Fruit fly (Drosophila melanogaster) whole organism, embryonic: ENCODE data around the gene AP-1mu.
A peak's percentile ranks its signal among the peaks of the same experiment; 100 is the strongest.

Experiments
- Adf1 ChIP-seq: fragments of 200-800 bp; sonication (Bioruptor generic); IDR thresholded peaks from 2 replicates; pipeline ENCODE4 v1.3.6; 2022; ENCODE audit warnings: missing biosample characterization, missing genetic modification characterization
- CG1024 ChIP-seq: fragments of 200-800 bp; sonication (Bioruptor generic); IDR thresholded peaks from 2 replicates; pipeline ENCODE4 v1.3.6; 2022; ENCODE audit warnings: missing biosample characterization, missing genetic modification characterization
- CG10321 ChIP-seq: fragments of 200-800 bp; sonication (Bioruptor generic); IDR thresholded peaks from 2 replicates; pipeline ENCODE4 v1.3.6; 2022; ENCODE audit warnings: missing biosample characterization, missing genetic modification characterization
- CG11560 ChIP-seq: fragments of 200-800 bp; sonication (Bioruptor generic); IDR thresholded peaks from 3 replicates; pipeline ENCODE4 v1.3.6; 2022; ENCODE audit warnings: missing biosample characterization, missing genetic modification characterization
- CG12155 ChIP-seq: fragments of 200-800 bp; sonication (Bioruptor generic); optimal IDR thresholded peaks from 3 replicates; lab custom pipeline; 2016; ENCODE audit warnings: missing biosample characterization, missing genetic modification characterization
- CG17385 ChIP-seq: fragments of 200-800 bp; sonication (Bioruptor generic); optimal IDR thresholded peaks from 3 replicates; lab custom pipeline; 2018; ENCODE audit warnings: missing biosample characterization, mild to moderate bottlenecking, missing genetic modification characterization
- CG33213 ChIP-seq: fragments of 200-800 bp; sonication (Bioruptor generic); optimal IDR thresholded peaks from 3 replicates; lab custom pipeline; 2016; ENCODE audit warnings: missing biosample characterization, missing genetic modification characterization
- CG4820 ChIP-seq: fragments of 200-800 bp; sonication (Bioruptor generic); optimal IDR thresholded peaks from 3 replicates; lab custom pipeline; 2016; ENCODE audit warnings: missing biosample characterization, missing genetic modification characterization
- CG7963 ChIP-seq: fragments of 200-800 bp; sonication (Bioruptor generic); IDR thresholded peaks from 3 replicates; pipeline ENCODE4 v1.3.6; 2022; ENCODE audit warnings: missing biosample characterization, missing genetic modification characterization; ENCODE audit not compliant: partially characterized antibody
- CHES-1-like ChIP-seq: fragments of 200-800 bp; sonication (Bioruptor generic); optimal IDR thresholded peaks from 2 replicates; lab custom pipeline; 2016; ENCODE audit warnings: missing biosample characterization, missing genetic modification characterization
- Dll ChIP-seq: fragments of 200-800 bp; sonication (Bioruptor generic); IDR thresholded peaks from 4 replicates; pipeline ENCODE4 v1.3.6; 2022; ENCODE audit warnings: missing biosample characterization, missing genetic modification characterization; ENCODE audit not compliant: partially characterized antibody
- Doc3 ChIP-seq: fragments of 200-800 bp; sonication (Bioruptor generic); IDR thresholded peaks from 3 replicates; pipeline ENCODE4 v1.3.6; 2022; ENCODE audit warnings: missing biosample characterization, missing genetic modification characterization; ENCODE audit not compliant: partially characterized antibody
- HLHmδ ChIP-seq: fragments of 200-800 bp; sonication (Bioruptor generic); optimal IDR thresholded peaks from 2 replicates; lab custom pipeline; 2018; ENCODE audit warnings: missing biosample characterization, mild to moderate bottlenecking, missing genetic modification characterization, moderate library complexity
- HmgD ChIP-seq: fragments of 200-800 bp; sonication (Bioruptor generic); optimal IDR thresholded peaks from 3 replicates; lab custom pipeline; 2016; ENCODE audit warnings: missing biosample characterization, missing genetic modification characterization
- Hmx ChIP-seq: fragments of 200-800 bp; sonication (Bioruptor generic); optimal IDR thresholded peaks from 2 replicates; lab custom pipeline; 2016; ENCODE audit warnings: missing biosample characterization, missing genetic modification characterization
- Hr78 ChIP-seq, 2 experiments: fragments of 200-800 bp in 1 of 2; fragments of >200 bp in 1 of 2; sonication (Bioruptor generic) in 1 of 2; optimal IDR thresholded peaks; 2 replicates each; lab custom pipeline; 2017 to 2019; ENCODE audit warnings: missing biosample characterization in 2 of 2, missing genetic modification characterization in 2 of 2, mild to moderate bottlenecking in 1 of 2, moderate library complexity in 1 of 2
- NFAT ChIP-seq: fragments of 200-800 bp; sonication (Bioruptor generic); IDR thresholded peaks from 2 replicates; pipeline ENCODE4 v1.3.6; 2022; ENCODE audit warnings: missing biosample characterization, missing genetic modification characterization
- NfI ChIP-seq: fragments of 200-800 bp; sonication (Bioruptor generic); optimal IDR thresholded peaks from 3 replicates; lab custom pipeline; 2018; ENCODE audit warnings: missing biosample characterization, mild to moderate bottlenecking, missing genetic modification characterization, moderate library complexity
- PHDP ChIP-seq: fragments of 200-800 bp; sonication (Bioruptor generic); optimal IDR thresholded peaks from 3 replicates; lab custom pipeline; 2018; ENCODE audit warnings: missing biosample characterization, mild to moderate bottlenecking, missing genetic modification characterization, moderate library complexity
- Poxn ChIP-seq: fragments of 200-800 bp; sonication (Bioruptor generic); IDR thresholded peaks from 2 replicates; pipeline ENCODE4 v1.3.6; 2022; ENCODE audit warnings: missing biosample characterization, missing genetic modification characterization
- Sin3A ChIP-seq: fragments of >200 bp; optimal IDR thresholded peaks from 2 replicates; lab custom pipeline; 2018
- Six4 ChIP-seq: fragments of 200-800 bp; sonication (Bioruptor generic); optimal IDR thresholded peaks from 2 replicates; lab custom pipeline; 2016; ENCODE audit warnings: missing biosample characterization, missing genetic modification characterization
- Stat92E ChIP-seq, 3 experiments: fragments of >200 bp in 2 of 3; fragments of 200-800 bp in 1 of 3; sonication (Bioruptor generic) in 1 of 3; optimal IDR thresholded peaks; 2 replicates each; lab custom pipeline; 2017 to 2019; ENCODE audit warnings: missing biosample characterization in 3 of 3, missing genetic modification characterization in 3 of 3, mild to moderate bottlenecking in 1 of 3, moderate library complexity in 1 of 3
- crol ChIP-seq: fragments of 200-800 bp; sonication (Bioruptor generic); IDR thresholded peaks from 2 replicates; pipeline ENCODE4 v1.3.6; 2022; ENCODE audit warnings: missing biosample characterization, missing genetic modification characterization
- ems ChIP-seq: fragments of 200-800 bp; sonication (Bioruptor generic); optimal IDR thresholded peaks from 3 replicates; lab custom pipeline; 2016; ENCODE audit warnings: missing biosample characterization, missing genetic modification characterization
- fd3F ChIP-seq: fragments of 200-800 bp; sonication (Bioruptor generic); optimal IDR thresholded peaks from 2 replicates; lab custom pipeline; 2018; ENCODE audit warnings: missing biosample characterization, mild to moderate bottlenecking, missing genetic modification characterization, moderate library complexity
- maf-S ChIP-seq: fragments of 200-800 bp; sonication (Bioruptor generic); optimal IDR thresholded peaks from 2 replicates; lab custom pipeline; 2016; ENCODE audit warnings: missing biosample characterization, missing genetic modification characterization
- otp ChIP-seq: fragments of 200-800 bp; sonication (Bioruptor generic); IDR thresholded peaks from 3 replicates; pipeline ENCODE4, ENCODE4 v1.3.6; 2022; ENCODE audit warnings: missing biosample characterization, missing genetic modification characterization
- pan ChIP-seq, 4 experiments: fragments of >200 bp in 3 of 4; fragments of 200-800 bp in 1 of 4; sonication (Bioruptor generic) in 1 of 4; optimal IDR thresholded peaks in 3 of 4; IDR thresholded peaks in 1 of 4; 2 replicates each; pipeline versions ENCODE4 v1.3.6 to Lab custom; 2017 to 2022; ENCODE audit warnings: missing biosample characterization in 2 of 4, missing genetic modification characterization in 2 of 4, mixed read lengths in 1 of 4
- prd ChIP-seq, 3 experiments: fragments of >200 bp in 2 of 3; fragments of 200-800 bp in 1 of 3; sonication (Bioruptor generic) in 1 of 3; optimal IDR thresholded peaks in 2 of 3; IDR thresholded peaks in 1 of 3; 2 replicates in 2 of 3; 3 replicates in 1 of 3; pipeline versions ENCODE4 v1.3.6 to Lab custom; 2017 to 2022; ENCODE audit warnings: missing biosample characterization in 1 of 3, missing genetic modification characterization in 1 of 3
- ro ChIP-seq: fragments of 200-800 bp; sonication (Bioruptor generic); IDR thresholded peaks from 2 replicates; pipeline ENCODE4 v1.3.6; 2022; ENCODE audit warnings: missing biosample characterization, missing genetic modification characterization
- scrt ChIP-seq: fragments of 200-800 bp; sonication (Bioruptor generic); optimal IDR thresholded peaks from 2 replicates; lab custom pipeline; 2018; ENCODE audit warnings: missing biosample characterization, mild to moderate bottlenecking, missing genetic modification characterization, moderate library complexity
- sd ChIP-seq: fragments of 200-800 bp; sonication (Bioruptor generic); optimal IDR thresholded peaks from 3 replicates; lab custom pipeline; 2018; ENCODE audit warnings: missing biosample characterization, mild to moderate bottlenecking, missing genetic modification characterization, moderate library complexity
- sisA ChIP-seq: fragments of 200-800 bp; sonication (Bioruptor generic); IDR thresholded peaks from 2 replicates; pipeline ENCODE4 v1.3.6; 2022; ENCODE audit warnings: missing biosample characterization, missing genetic modification characterization
- slp2 ChIP-seq: fragments of 200-800 bp; sonication (Bioruptor generic); optimal IDR thresholded peaks from 2 replicates; lab custom pipeline; 2016; ENCODE audit warnings: missing biosample characterization, missing genetic modification characterization
- sna ChIP-seq: fragments of 200-800 bp; sonication (Bioruptor generic); IDR thresholded peaks from 2 replicates; pipeline ENCODE4 v1.3.6; 2022; ENCODE audit warnings: missing biosample characterization, missing genetic modification characterization; ENCODE audit not compliant: partially characterized antibody
- stwl ChIP-seq: fragments of 200-800 bp; sonication (Bioruptor generic); optimal IDR thresholded peaks from 3 replicates; lab custom pipeline; 2018; ENCODE audit warnings: missing biosample characterization, mild to moderate bottlenecking, missing genetic modification characterization, moderate library complexity
- tap ChIP-seq: fragments of 200-800 bp; optimal IDR thresholded peaks from 3 replicates; lab custom pipeline; 2019; ENCODE audit warnings: missing biosample characterization, mild to moderate bottlenecking, missing genetic modification characterization, moderate library complexity
- trem ChIP-seq: fragments of 200-800 bp; optimal IDR thresholded peaks from 3 replicates; lab custom pipeline; 2019; ENCODE audit warnings: missing biosample characterization, mild to moderate bottlenecking, missing genetic modification characterization, moderate library complexity
- tup ChIP-seq: fragments of 200-800 bp; sonication (Bioruptor generic); optimal IDR thresholded peaks from 2 replicates; lab custom pipeline; 2016; ENCODE audit warnings: missing biosample characterization, mild to moderate bottlenecking, missing genetic modification characterization, moderate library complexity
- tx ChIP-seq: fragments of 200-800 bp; sonication (Bioruptor generic); optimal IDR thresholded peaks from 2 replicates; lab custom pipeline; 2016; ENCODE audit warnings: missing biosample characterization, missing genetic modification characterization
- vvl ChIP-seq: fragments of 200-800 bp; sonication (Bioruptor generic); IDR thresholded peaks from 2 replicates; pipeline ENCODE4 v1.3.6; 2022; ENCODE audit warnings: missing biosample characterization, missing genetic modification characterization
- zf30C ChIP-seq: fragments of 200-800 bp; sonication (Bioruptor generic); optimal IDR thresholded peaks from 3 replicates; lab custom pipeline; 2018; ENCODE audit warnings: missing biosample characterization, mild to moderate bottlenecking, missing genetic modification characterization
- zfh2 ChIP-seq: fragments of 200-800 bp; sonication (Bioruptor generic); optimal IDR thresholded peaks from 2 replicates; lab custom pipeline; 2016; ENCODE audit warnings: missing biosample characterization, missing genetic modification characterization

The AP-1mu gene

dm6 chr3R:9534125-9534496, 25.2 kb downstream of the AP-1mu start (continued):
- peak; percentile 9 for TF ChIP-seq ems

- peak; percentile 93 for TF ChIP-seq slp2 (GFP tag; lab: Kevin White, UChicago)
- peak; percentile 94 for TF ChIP-seq Six4 (GFP tag; lab: Kevin White, UChicago)
- peak; percentile 28; the same call in 1 of the 2 replicates for TF ChIP-seq Adf1 (GFP tag; lab: Robert Waterston, UW)
- peak; percentile 79 for TF ChIP-seq sd
- TF ChIP-seq Dll (GFP tag; lab: Robert Waterston, UW) = no peak; the same call in 3 of the 4 replicates
- TF ChIP-seq Poxn (GFP tag; lab: Robert Waterston, UW) = peak; percentile 75
- TF ChIP-seq crol (GFP tag; lab: Robert Waterston, UW) = no peak
- peak; percentile 93 for TF ChIP-seq maf-S (GFP tag; lab: Kevin White, UChicago)
- 0 out of 3 replicates have a peak, but pooled peaks have one; percentile 17 for TF ChIP-seq CG7963 (GFP tag; lab: Robert Waterston, UW)
- TF ChIP-seq tup (GFP tag; lab: Kevin White, UChicago) = peak; percentile 65
- peak; percentile 83 for TF ChIP-seq sisA (GFP tag; lab: Robert Waterston, UW)
- peak; percentile 57 for TF ChIP-seq HmgD
- TF ChIP-seq vvl = peak; percentile 88
- peak; percentile 95 for TF ChIP-seq zfh2
- TF ChIP-seq NfI (GFP tag; lab: Kevin White, UChicago) = peak; percentile 95
- TF ChIP-seq scrt (GFP tag; lab: Kevin White, UChicago) = peak; percentile 92
- peak; percentile 82; the same call in 1 of the 2 replicates for TF ChIP-seq ro
- 0 out of 3 replicates have a peak, but pooled peaks have one; percentile 19 for TF ChIP-seq otp (GFP tag; lab: Robert Waterston, UW)
- TF ChIP-seq trem (tag; lab: Kevin White, UChicago) = peak; percentile 82
- TF ChIP-seq CG11560 (tag; lab: Robert Waterston, UW) = peak; percentile 71
- no peak for TF ChIP-seq pan (optimal IDR thresholded peaks at IDR 0.05; lab: Kevin White, UChicago)
- TF ChIP-seq pan (GFP tag; optimal IDR thresholded peaks at IDR 0.05 in 1 of 2, IDR thresholded peaks at IDR 0.05 in 1 of 2) = peak in 1 of 2 experiments; percentile 86
- peak; percentile 91 for TF ChIP-seq Hmx (GFP tag; lab: Kevin White, UChicago)
- peak; percentile 39 for TF ChIP-seq HLHmδ (GFP tag; lab: Kevin White, UChicago)
- TF ChIP-seq zf30C (GFP tag; lab: Kevin White, UChicago) = no peak
- TF ChIP-seq sna (GFP tag; lab: Robert Waterston, UW) = no peak
- TF ChIP-seq Sin3A = no peak
- TF ChIP-seq prd (optimal IDR thresholded peaks at IDR 0.05; lab: Kevin White, UChicago) = no peak
- TF ChIP-seq prd (GFP tag; IDR thresholded peaks at IDR 0.05; lab: Robert Waterston, UW) = peak; percentile 90
- TF ChIP-seq tap (tag; lab: Kevin White, UChicago) = peak; percentile 88
- peak; percentile 67 for TF ChIP-seq CG33213 (GFP tag; lab: Kevin White, UChicago)
- peak; percentile 92 for TF ChIP-seq CHES-1-like (GFP tag; lab: Kevin White, UChicago)
- TF ChIP-seq Stat92E (GFP tag; optimal IDR thresholded peaks at IDR 0.05; lab: Kevin White, UChicago) = peak in 1 of 3 experiments; percentile 51
- TF ChIP-seq CG4820 (GFP tag; lab: Kevin White, UChicago) = peak; percentile 94
- peak; percentile 94 for TF ChIP-seq PHDP (tag; lab: Kevin White, UChicago)
- TF ChIP-seq fd3F (GFP tag; lab: Kevin White, UChicago) = peak; percentile 94
- TF ChIP-seq CG1024 = peak; percentile 50; the same call in 1 of the 2 replicates
- no peak for TF ChIP-seq stwl (tag; lab: Kevin White, UChicago)
- TF ChIP-seq Doc3 (GFP tag; lab: Robert Waterston, UW) = 0 out of 3 replicates have a peak, but pooled peaks have one; percentile 19
- peak; percentile 56 for TF ChIP-seq NFAT (GFP tag; lab: Robert Waterston, UW)
- TF ChIP-seq CG10321 (GFP tag; lab: Robert Waterston, UW) = peak; percentile 43; the same call in 1 of the 2 replicates
- peak; percentile 93 for TF ChIP-seq tx (GFP tag; lab: Kevin White, UChicago)
- TF ChIP-seq Hr78 (GFP tag; optimal IDR thresholded peaks at IDR 0.05; lab: Kevin White, UChicago) = peak in 1 of 2 experiments; percentile 94
- TF ChIP-seq CG12155 (GFP tag; lab: Kevin White, UChicago) = peak; percentile 93
- peak; percentile 93 for TF ChIP-seq CG17385 (GFP tag; lab: Kevin White, UChicago)
Measured at dm6 chr3R:9533181-9534124, 25.9 kb downstream of the AP-1mu start.
